Worm (Caenorhabditis elegans): Measurements from ENCODE around the gene acl-14.

Gene acl-14

ce11 chrV:9318046-9318445, 15.4 kb downstream of the acl-14 start, which contains the start of gene kvs-3 (continued):
- TF ChIP-seq pqm-1 (tag; optimal IDR thresholded peaks at IDR 0.05) = no peak
- no peak for TF ChIP-seq snpc-4 (tag; optimal IDR thresholded peaks at IDR 0.05)
- 0 out of 2 replicates have a peak, but pooled peaks have one; percentile 76 for TF ChIP-seq daf-8 (GFP tag; IDR thresholded peaks at IDR 0.05)
- peak; percentile 20 for TF ChIP-seq F49E8.2 (tag; optimal IDR thresholded peaks at IDR 0.05; ENCODE audit: borderline replicate concordance)
- no peak for TF ChIP-seq mes-2 (tag; optimal IDR thresholded peaks at IDR 0.05; ENCODE audit: poor library complexity, severe bottlenecking)
- no peak for TF ChIP-seq attf-4 (tag; optimal IDR thresholded peaks at IDR 0.05)
- peak; percentile 95 for TF ChIP-seq pha-4 (GFP tag; IDR thresholded peaks at IDR 0.05)
- TF ChIP-seq pha-4 (tag; optimal IDR thresholded peaks at IDR 0.05) = no peak
- peak; percentile 74; the same call in 1 of the 2 replicates for TF ChIP-seq Y75B8A.6 (GFP tag; IDR thresholded peaks at IDR 0.05)
- peak; percentile 92 for TF ChIP-seq lin-1 (GFP tag; IDR thresholded peaks at IDR 0.05)
- TF ChIP-seq nhr-42 (GFP tag; IDR thresholded peaks at IDR 0.05) = no peak
- TF ChIP-seq daf-16 (GFP tag; optimal IDR thresholded peaks at IDR 0.05) = peak; percentile 48 to 85
- TF ChIP-seq daf-16 (tag; optimal IDR thresholded peaks at IDR 0.05) = no peak
- TF ChIP-seq nhr-48 (tag; optimal IDR thresholded peaks at IDR 0.05) = peak; percentile 55
- TF ChIP-seq zfp-3 (GFP tag; conservative IDR thresholded peaks at IDR 0.05) = peak; percentile 76
- TF ChIP-seq hlh-11 (tag; optimal IDR thresholded peaks at IDR 0.05) = no peak
- no peak for TF ChIP-seq zag-1 (tag; optimal IDR thresholded peaks at IDR 0.05)
- peak; percentile 74 for TF ChIP-seq spr-1 (tag; optimal IDR thresholded peaks at IDR 0.05)
- no peak for TF ChIP-seq fos-1 (tag; optimal IDR thresholded peaks at IDR 0.05)
- TF ChIP-seq nhr-111 (GFP tag; optimal IDR thresholded peaks at IDR 0.05) = peak; percentile 85
- TF ChIP-seq F37D6.2 (tag; optimal IDR thresholded peaks at IDR 0.05) = peak; percentile 43
- TF ChIP-seq T26A8.4 (GFP tag; IDR thresholded peaks at IDR 0.05) = no peak; the same call in 1 of the 2 replicates
- TF ChIP-seq T20F7.1 (GFP tag; optimal IDR thresholded peaks at IDR 0.05) = peak; percentile 69
- TF ChIP-seq zip-11 (GFP tag; IDR thresholded peaks at IDR 0.05) = peak; percentile 82; the same call in 1 of the 2 replicates
- no peak for TF ChIP-seq ceh-28 (tag; optimal IDR thresholded peaks at IDR 0.05)
- peak; percentile 93 for TF ChIP-seq D1046.2 (GFP tag; IDR thresholded peaks at IDR 0.05)
- TF ChIP-seq nhr-6 (tag; optimal IDR thresholded peaks at IDR 0.05) = no peak
- TF ChIP-seq ZK546.5 (tag; optimal IDR thresholded peaks at IDR 0.05) = no peak
- TF ChIP-seq tag-97 (GFP tag; IDR thresholded peaks at IDR 0.05) = 0 out of 2 replicates have a peak, but pooled peaks have one; percentile 52
- TF ChIP-seq spr-3 (GFP tag; optimal IDR thresholded peaks at IDR 0.05) = peak; percentile 89
- no peak; the same call in none of the 2 replicates for TF ChIP-seq lin-38 (GFP tag; IDR thresholded peaks at IDR 0.05)
- peak; percentile 82 for TF ChIP-seq ZK337.2 (GFP tag; IDR thresholded peaks at IDR 0.05)
- peak; percentile 96 for TF ChIP-seq daf-19 (GFP tag; conservative IDR thresholded peaks at IDR 0.05)
- TF ChIP-seq nhr-77 (tag; optimal IDR thresholded peaks at IDR 0.05) = no peak
- TF ChIP-seq mxl-2 (GFP tag; conservative IDR thresholded peaks at IDR 0.05) = peak; percentile 87
- no peak for TF ChIP-seq ceh-32 (tag; optimal IDR thresholded peaks at IDR 0.05; ENCODE audit: poor library complexity)
- TF ChIP-seq rbr-2 (tag; optimal IDR thresholded peaks at IDR 0.05) = peak; percentile 73
- TF ChIP-seq snpc-1.2 (GFP tag; IDR thresholded peaks at IDR 0.05) = no peak
- peak; percentile 97 for TF ChIP-seq aha-1 (tag)
- peak; percentile 89 for TF ChIP-seq ctbp-1 (GFP tag; IDR thresholded peaks at IDR 0.05)
- peak; percentile 98 for TF ChIP-seq F26F4.8 (GFP tag; conservative IDR thresholded peaks at IDR 0.05)
- no peak for TF ChIP-seq lin-15B (tag; optimal IDR thresholded peaks at IDR 0.05)
- no peak for TF ChIP-seq duxl-1 (tag; optimal IDR thresholded peaks at IDR 0.05; ENCODE audit: poor library complexity)
- peak; percentile 75 for TF ChIP-seq dmd-9 (GFP tag; IDR thresholded peaks at IDR 0.05)
- TF ChIP-seq Y48G9A.11 (GFP tag; IDR thresholded peaks at IDR 0.05) = peak; percentile 86
- peak; percentile 29 for TF ChIP-seq ztf-7 (tag; optimal IDR thresholded peaks at IDR 0.05)
- TF ChIP-seq mxl-3 (GFP tag; optimal IDR thresholded peaks at IDR 0.05) = no peak
- TF ChIP-seq Y105C5A.15 (GFP tag; IDR thresholded peaks at IDR 0.05) = peak; percentile 98
- no peak for TF ChIP-seq nhr-76 (tag; optimal IDR thresholded peaks at IDR 0.05)
- no peak for TF ChIP-seq nhr-25 (tag; optimal IDR thresholded peaks at IDR 0.05; ENCODE audit: borderline replicate concordance, insufficient read depth)
- peak; percentile 11 for TF ChIP-seq lin-13 (GFP tag; optimal IDR thresholded peaks at IDR 0.05)
- no peak for TF ChIP-seq daf-12 (tag; optimal IDR thresholded peaks at IDR 0.05)
